Worm (Caenorhabditis elegans) whole organism, L1 larva: ENCODE measurements around the gene apc-10.

Experiments used
- aly-2 ChIP-seq: fragments of 150-350 bp; optimal IDR thresholded peaks from 2 replicates; lab custom pipeline; 2014; ENCODE audit warnings: missing biosample characterization, missing genetic modification characterization
- lin-15B ChIP-seq: fragments of 150-350 bp; sonication (generic microtip); optimal IDR thresholded peaks from 3 replicates; lab custom pipeline; 2014; ENCODE audit warnings: missing biosample characterization, missing genetic modification characterization
- mdl-1 ChIP-seq, 2 experiments: fragments of 150-350 bp; optimal IDR thresholded peaks; 2 replicates each; lab custom pipeline; 2014 to 2017; ENCODE audit warnings: missing biosample characterization in 2 of 2, missing genetic modification characterization in 2 of 2, inconsistent platforms in 1 of 2
- mep-1 ChIP-seq: fragments of 150-350 bp; optimal IDR thresholded peaks from 2 replicates; lab custom pipeline; 2014; ENCODE audit warnings: missing biosample characterization, missing genetic modification characterization
- snpc-4 ChIP-seq: fragments of 150-350 bp; optimal IDR thresholded peaks from 2 replicates; lab custom pipeline; 2014; ENCODE audit warnings: missing biosample characterization, missing genetic modification characterization

DNA sequence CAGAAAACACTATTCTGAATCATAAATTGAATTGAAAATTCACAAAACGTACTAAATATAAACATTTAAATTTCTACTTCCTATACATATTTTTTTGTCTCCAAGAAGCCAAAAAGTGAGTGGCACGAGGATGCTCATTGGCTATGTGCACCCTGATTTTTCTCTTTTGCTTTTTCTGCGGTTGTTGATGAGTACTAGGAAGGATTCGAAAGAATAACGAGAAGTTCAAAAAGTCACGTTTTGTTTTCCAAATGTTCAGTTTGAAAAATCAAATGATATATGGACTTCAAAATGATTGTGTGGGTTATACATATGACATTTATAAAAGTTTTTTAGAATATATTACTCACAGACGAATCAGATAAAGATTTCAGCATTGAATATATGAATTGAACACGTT, 38.6 kb upstream of the apc-10 start:
- TF ChIP-seq mep-1 (no peak), snpc-4 (tag; lab: Kevin White, UChicago) (no peak), lin-15B (tag; lab: Kevin White, UChicago) (no peak), aly-2 (tag; lab: Kevin White, UChicago) (no peak), mdl-1 (tag; optimal IDR thresholded peaks at IDR 0.05; lab: Kevin White, UChicago) (no peak)
